Worm (Caenorhabditis elegans) whole organism, L4/young adult: ENCODE measurements around the gene F33E11.3.

ENCODE experiments used
- W03F9.2 ChIP-seq: fragments of 150-350 bp; optimal IDR thresholded peaks from 2 replicates; lab custom pipeline; 2014; ENCODE audit warnings: missing biosample characterization, missing genetic modification characterization
- dao-5 ChIP-seq: sonication (generic microtip); optimal IDR thresholded peaks from 2 replicates; lab custom pipeline; 2016; ENCODE audit warnings: missing genotype, missing genetic modification characterization, moderate library complexity, missing compliant biosample characterization
- him-1 ChIP-seq: sonication (generic microtip); optimal IDR thresholded peaks from 2 replicates; lab custom pipeline; 2016; ENCODE audit warnings: missing genotype, missing genetic modification reagents, missing genetic modification characterization, missing compliant biosample characterization

Gene F33E11.3

DNA sequence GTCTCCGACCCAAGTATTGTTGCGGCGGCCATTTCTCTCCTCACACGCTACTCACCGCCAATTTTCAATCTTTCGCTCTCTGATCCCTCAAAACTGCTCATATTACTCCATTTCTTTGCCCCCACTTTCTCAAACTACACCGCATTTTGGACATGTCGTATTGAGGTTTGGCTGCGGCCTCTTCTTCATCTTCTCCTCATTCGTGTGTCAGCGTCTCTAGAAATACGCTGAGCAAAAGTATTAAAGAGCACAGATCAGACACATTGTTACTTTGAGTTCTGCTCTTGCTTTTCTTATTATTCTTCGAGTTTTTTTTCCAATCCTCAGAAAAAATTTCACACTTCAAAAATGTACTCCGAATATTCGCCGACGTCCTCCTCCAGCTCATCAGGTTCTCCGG is 15.5 kb upstream of the F33E11.3 start:
- no peak for TF ChIP-seq dao-5 (tag; lab: Kevin White, UChicago)
- no peak for TF ChIP-seq W03F9.2 (tag; lab: Kevin White, UChicago)
- TF ChIP-seq him-1 (tag; lab: Kevin White, UChicago): no peak

DNA sequence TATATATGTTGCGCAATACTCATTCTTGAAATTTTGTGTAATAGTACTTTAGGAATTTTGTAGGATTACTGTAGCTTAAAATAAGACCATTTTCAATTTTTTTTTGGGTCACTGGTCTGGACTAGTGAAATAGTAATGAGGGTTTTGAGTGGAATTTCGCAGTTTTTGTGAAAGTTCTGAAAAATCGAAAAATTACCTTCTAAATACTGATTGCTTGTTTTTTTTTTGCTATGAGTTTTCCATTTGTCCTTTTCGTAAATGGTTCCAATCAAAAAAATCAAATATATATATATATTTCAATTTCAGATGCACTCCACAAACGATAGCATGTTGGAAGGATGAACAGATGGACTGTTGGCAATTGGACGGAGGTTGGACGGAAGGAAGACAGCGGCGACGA is 7.9 kb upstream of the F33E11.3 start, which contains the start of gene nhr-15:
Gene nhr-15, plus strand, starts transcription at position 301 of the 400 bp plus-strand sequence.
- no peak for TF ChIP-seq W03F9.2 (tag; lab: Kevin White, UChicago)

DNA sequence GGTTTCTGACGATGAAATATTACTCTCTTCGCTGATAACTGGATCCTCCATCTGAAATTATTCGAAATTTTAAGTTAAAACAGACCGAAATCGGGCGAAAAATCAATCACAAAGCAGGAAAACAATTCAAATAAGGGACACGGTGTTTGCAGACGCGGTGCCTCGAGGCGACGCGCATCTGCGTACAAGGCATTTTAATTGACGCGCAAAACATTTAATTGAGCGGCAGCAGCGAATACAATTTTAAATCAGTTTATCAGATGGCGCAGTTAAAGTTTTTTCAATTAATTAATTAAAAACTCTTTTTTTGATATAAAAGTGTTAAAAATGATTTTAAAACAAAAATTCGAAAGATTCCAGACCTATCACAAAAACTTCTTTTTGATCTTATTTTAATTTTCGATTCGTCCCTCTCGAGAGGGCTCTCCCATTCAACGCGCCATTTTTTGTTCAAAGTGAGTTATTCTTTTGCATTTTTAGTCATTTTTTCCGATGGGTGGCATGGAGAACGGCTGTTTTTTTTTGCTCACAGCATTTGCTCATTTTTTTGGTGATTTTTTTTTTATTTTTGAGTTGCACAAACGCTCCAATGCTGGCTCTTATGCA is 7.1 kb upstream of the F33E11.3 start, which contains the start of gene phf-10:
Gene phf-10, minus strand, starts transcription at position 81 of the 606 bp plus-strand sequence.
- TF ChIP-seq dao-5 (tag; lab: Kevin White, UChicago) (no peak), W03F9.2 (tag; lab: Kevin White, UChicago) (no peak), him-1 (tag; lab: Kevin White, UChicago) (no peak)

DNA sequence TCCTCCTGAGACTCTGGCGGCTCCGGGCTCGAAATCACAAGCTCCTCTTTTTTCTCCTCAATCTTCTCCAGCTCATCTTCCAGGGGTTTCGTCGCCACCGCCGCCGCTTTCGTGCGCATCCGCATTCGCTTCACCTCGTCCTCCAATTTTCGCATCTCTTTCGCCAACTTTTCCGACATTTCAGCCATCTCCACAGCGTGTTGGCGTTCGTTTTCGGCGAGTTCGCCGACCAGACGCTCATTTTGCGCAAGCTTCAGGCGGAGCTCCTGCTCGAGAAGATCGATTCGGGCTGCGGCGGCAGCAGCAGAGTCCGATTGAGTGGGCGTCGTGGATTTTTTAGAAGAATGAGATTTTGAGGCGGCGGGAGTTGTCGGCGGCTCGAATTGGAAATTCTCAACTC is 1.2 kb downstream of the F33E11.3 start:
- TF ChIP-seq dao-5 (tag; lab: Kevin White, UChicago) (no peak), him-1 (tag; lab: Kevin White, UChicago) (no peak), W03F9.2 (tag; lab: Kevin White, UChicago) (no peak)

DNA sequence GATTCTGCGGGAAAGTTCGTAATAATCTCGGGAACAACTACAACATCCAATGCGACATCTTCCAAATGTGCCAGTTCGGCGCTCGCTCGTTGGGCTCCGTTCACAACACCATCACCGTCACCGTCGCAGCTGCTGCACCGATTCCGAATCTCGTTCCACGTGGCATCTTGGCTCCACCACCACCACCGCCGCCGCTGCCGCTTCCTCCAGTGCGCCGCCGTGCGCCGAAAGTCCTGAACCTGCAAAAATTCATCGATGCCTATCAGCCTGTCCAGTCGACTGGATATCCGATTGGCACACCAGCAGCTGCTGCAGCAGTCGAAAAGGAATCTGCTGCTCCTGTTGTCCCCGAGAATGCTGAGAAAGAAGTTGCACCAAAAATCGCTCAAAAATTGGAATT is 6.1 kb downstream of the F33E11.3 start:
- TF ChIP-seq W03F9.2 (tag; lab: Kevin White, UChicago): no peak
- TF ChIP-seq him-1 (tag; lab: Kevin White, UChicago): no peak
- no peak for TF ChIP-seq dao-5 (tag; lab: Kevin White, UChicago)

DNA sequence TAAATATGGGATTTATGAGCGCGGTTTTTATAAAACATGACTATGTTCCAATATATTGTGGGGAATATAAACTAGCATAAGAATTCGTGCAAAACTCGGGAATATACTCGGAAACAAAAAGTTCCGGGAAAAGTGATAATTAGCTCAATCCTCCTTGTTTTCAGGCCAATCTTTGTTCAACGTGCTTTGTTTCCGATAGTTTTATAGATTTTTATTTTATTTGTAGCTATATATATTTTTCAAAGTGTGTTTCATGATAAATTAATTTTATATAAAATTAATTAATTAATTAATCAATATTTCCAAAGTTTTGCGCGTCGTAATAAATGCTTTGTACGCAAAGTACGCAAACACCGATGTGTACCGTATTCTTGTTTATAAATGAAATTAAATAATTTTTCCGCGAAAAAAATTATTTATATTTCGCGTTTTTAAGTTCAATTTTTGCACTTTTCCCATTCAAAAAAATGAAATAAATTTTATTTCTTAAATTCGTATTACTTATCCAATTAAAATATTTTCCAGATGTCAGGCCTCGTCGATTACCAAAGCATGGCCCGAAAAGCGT is 7.0 kb downstream of the F33E11.3 start, which contains the start of gene F33E11.2:
Gene F33E11.2, plus strand, starts transcription at position 524 of the 568 bp plus-strand sequence.
- TF ChIP-seq W03F9.2 (tag; lab: Kevin White, UChicago): no peak
- no peak for TF ChIP-seq him-1 (tag; lab: Kevin White, UChicago)
- TF ChIP-seq dao-5 (tag; lab: Kevin White, UChicago): no peak

DNA sequence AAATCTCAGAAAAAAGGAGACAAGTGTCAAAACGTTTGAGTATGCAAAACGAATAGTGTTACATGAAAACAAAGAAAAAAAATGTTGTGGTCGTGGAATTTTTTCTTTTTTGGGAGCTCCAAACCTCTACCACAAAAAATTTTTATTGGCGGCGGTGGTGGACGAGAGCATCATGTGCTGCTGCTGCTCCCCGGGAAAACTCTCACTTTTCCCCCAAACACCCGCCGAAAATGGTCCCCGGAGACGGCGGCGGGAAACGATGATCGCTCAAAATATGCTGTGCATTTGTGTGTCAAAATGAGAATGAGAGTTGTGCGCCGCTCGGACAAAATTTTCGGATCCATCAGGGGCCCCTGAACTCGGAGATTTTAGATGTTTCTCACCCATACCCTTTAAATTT is 8.7 kb downstream of the F33E11.3 start:
- TF ChIP-seq W03F9.2 (tag; lab: Kevin White, UChicago): no peak
- no peak for TF ChIP-seq dao-5 (tag; lab: Kevin White, UChicago)

DNA sequence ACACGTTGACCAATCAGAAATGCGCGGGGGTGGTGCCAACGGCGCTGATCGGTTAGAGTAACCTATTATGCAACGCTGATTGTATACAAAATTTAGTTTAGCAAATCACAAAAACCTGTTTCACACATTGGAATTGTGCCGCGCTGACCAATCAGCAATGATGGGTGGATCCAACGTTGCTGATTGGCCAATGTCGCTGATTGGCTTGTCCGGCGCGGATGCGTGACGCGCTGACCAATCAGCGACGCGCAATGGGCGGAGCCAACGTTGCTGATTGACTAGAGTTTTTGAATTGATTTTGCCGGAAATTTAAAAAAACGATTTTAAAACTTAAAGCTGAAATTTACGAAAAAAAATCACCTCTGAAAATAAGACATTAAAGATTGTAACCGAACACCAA is 19.2 kb downstream of the F33E11.3 start:
- TF ChIP-seq W03F9.2 (tag; lab: Kevin White, UChicago) (no peak), him-1 (tag; lab: Kevin White, UChicago) (no peak), dao-5 (tag; lab: Kevin White, UChicago) (no peak)

DNA sequence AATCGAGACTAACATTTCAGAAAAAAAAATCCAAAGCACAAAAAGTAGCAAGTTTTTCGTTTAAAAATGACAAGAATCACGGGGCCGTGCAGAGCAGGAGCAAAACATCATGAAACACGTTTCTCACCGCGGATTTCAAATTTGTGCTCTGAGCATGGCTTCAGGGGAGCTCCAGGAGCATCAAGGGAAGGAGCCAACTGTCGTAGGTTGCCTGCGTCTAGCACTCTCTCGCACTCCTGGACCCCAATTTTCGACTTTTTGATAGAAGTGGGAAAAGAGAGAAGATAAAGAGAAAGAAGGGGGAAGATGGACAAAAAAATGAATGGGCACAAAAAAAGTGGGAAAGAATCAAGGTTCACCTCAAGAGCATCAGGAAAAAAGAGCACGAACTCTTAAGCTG is 19.7 kb downstream of the F33E11.3 start:
- TF ChIP-seq dao-5 (tag; lab: Kevin White, UChicago): no peak

DNA sequence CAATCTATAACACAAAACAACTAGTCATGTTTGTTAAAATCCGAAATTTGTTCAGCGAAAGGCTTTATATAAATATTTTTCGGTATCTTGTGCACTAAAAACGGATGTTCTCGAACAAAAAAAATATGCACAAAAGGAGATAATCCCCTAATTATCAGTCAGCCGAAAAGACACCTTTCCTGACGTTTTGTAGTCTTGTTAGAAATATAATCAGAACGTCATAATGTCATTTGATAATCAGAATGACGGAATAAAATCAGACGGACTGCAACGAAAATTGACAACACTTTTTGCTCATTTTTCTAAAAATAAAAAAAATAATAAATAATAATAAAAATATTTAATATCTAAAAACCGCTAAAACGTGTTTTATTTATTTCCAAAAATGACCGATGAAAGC is 20.6 kb downstream of the F33E11.3 start:
- no peak for TF ChIP-seq W03F9.2 (tag; lab: Kevin White, UChicago)
- TF ChIP-seq dao-5 (tag; lab: Kevin White, UChicago): no peak
- no peak for TF ChIP-seq him-1 (tag; lab: Kevin White, UChicago)

DNA sequence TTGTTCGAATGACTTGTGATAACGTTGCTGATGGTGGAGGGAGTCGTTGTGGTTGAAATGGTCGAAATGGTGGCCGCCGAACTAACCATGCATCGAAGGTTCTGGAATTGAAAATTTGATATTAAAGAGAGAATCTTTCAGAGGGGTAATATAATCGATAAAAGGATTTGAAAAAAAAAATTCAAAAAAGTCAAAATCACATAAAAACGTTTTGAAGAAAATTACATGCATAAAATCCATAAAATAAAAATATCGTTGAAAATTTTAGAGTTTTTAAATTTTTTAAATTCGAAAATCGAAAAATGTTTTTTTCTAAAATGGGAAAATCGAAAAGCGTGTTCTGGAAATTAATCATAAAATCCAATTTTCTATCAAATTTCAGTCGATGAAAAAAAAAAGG is 22.9 kb downstream of the F33E11.3 start, which contains the start of gene npr-5:
Gene npr-5, minus strand, starts transcription at position 101 of the 400 bp plus-strand sequence.
- no peak for TF ChIP-seq him-1 (tag; lab: Kevin White, UChicago)
- no peak for TF ChIP-seq dao-5 (tag; lab: Kevin White, UChicago)
- no peak for TF ChIP-seq W03F9.2 (tag; lab: Kevin White, UChicago)

DNA sequence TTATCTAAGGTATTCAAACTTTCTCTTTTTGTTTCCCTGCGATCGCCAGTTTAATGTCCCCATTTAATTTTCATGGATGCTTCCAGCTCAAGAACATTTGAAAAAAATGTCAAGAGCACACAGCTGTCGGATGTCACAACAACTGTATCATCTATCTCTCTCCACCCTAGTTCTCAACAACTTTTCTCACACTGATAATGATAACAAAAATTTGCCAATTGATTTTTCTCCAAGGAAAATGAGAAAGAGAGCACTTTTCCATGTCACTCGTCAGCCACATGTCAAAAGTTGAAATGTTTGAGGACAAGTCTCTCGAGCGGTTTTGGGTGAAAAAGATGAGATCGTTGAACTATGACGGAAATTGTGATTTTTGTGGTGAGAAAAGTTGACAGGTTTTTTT is 23.4 kb downstream of the F33E11.3 start:
- TF ChIP-seq dao-5 (tag; lab: Kevin White, UChicago) (no peak), him-1 (tag; lab: Kevin White, UChicago) (no peak), W03F9.2 (tag; lab: Kevin White, UChicago) (no peak)

DNA sequence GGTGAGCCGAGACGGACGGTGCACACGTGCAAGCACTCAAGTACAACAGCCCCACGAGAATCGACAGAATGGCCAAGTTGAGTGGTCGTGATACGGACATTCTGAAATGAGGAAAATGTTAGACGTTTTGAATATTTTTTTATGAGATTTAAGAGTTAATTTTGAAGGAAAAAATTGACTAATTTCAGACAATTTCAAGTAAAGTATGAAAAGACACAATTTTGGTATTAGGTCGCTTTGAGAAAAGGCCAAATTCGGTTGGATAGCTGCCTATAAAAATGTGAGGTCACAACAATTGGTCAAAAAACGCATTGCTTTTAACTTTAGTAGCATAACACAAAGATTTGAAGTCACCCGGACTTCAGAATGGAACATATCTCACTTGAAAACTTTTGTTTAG is 31.7 kb downstream of the F33E11.3 start, which contains the start of gene nlp-70:
Gene nlp-70, minus strand, starts transcription at position 101 of the 400 bp plus-strand sequence.
- TF ChIP-seq W03F9.2 (tag; lab: Kevin White, UChicago) (no peak), dao-5 (tag; lab: Kevin White, UChicago) (no peak)

DNA sequence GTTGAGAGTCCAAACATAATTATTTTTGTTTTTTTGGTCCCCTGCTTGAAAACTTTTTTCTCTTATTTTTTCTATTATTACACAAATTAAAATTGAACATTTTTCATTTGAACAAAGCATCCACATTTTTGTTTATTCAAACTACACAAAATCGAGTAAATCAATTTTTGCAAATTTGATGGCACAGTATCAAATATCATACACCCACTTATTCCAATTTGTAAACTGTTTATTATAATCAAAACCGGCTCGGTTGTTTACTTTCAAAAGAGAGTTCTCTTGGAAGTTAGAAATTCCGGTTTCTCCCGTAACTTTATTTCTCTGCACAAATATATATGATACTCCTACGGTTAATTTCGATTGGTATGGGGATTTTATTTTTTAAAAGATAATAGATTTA is 36.5 kb downstream of the F33E11.3 start, which contains the start of gene lgc-26:
Gene lgc-26, plus strand, starts transcription at position 301 of the 400 bp plus-strand sequence.
- TF ChIP-seq dao-5 (tag; lab: Kevin White, UChicago) (no peak), him-1 (tag; lab: Kevin White, UChicago) (no peak), W03F9.2 (tag; lab: Kevin White, UChicago) (no peak)
